Worm (Caenorhabditis elegans): ENCODE measurements around the gene C17C3.9.

ce11 chrII:5515542-5515941, 16.5 kb downstream of the C17C3.9 start, which contains the start of gene ZK177.3:
- TF ChIP-seq mab-5 (tag; optimal IDR thresholded peaks at IDR 0.05) (no peak), hlh-1 (tag; optimal IDR thresholded peaks at IDR 0.05) (no peak), sptf-1 (tag; optimal IDR thresholded peaks at IDR 0.05) (no peak), mep-1 (tag; optimal IDR thresholded peaks at IDR 0.05) (no peak), unc-39 (tag; optimal IDR thresholded peaks at IDR 0.05) (no peak), nhr-28 (tag; optimal IDR thresholded peaks at IDR 0.05) (no peak), zip-8 (tag; optimal IDR thresholded peaks at IDR 0.05) (no peak), ztf-11 (tag; optimal IDR thresholded peaks at IDR 0.05) (no peak), elt-3 (tag; optimal IDR thresholded peaks at IDR 0.05) (no peak), unc-62 (GFP tag; optimal IDR thresholded peaks at IDR 0.05) (no peak)
